Fruit fly (Drosophila melanogaster) whole organism, embryonic: ENCODE measurements around the gene CG8563.

Source experiments
- CG31388 ChIP-seq: fragments of 200-800 bp; sonication (Bioruptor generic); optimal IDR thresholded peaks from 2 replicates; lab custom pipeline; 2016; ENCODE audit warnings: missing biosample characterization, missing genetic modification characterization
- CG8290 ChIP-seq, 3 experiments: fragments of 200-800 bp; sonication (Bioruptor generic); optimal IDR thresholded peaks; 2 replicates each; lab custom pipeline; 2016 to 2019; ENCODE audit warnings: missing biosample characterization in 3 of 3, missing genetic modification characterization in 3 of 3, mild to moderate bottlenecking in 2 of 3, moderate library complexity in 1 of 3
- Optix ChIP-seq: fragments of 200-800 bp; sonication (Bioruptor generic); IDR thresholded peaks from 3 replicates; pipeline ENCODE4 v1.3.6; 2022; ENCODE audit warnings: missing biosample characterization, missing genetic modification characterization
- cad ChIP-seq: fragments of >200 bp; optimal IDR thresholded peaks from 2 replicates; lab custom pipeline; 2017; ENCODE audit warnings: missing biosample characterization, missing genetic modification characterization
- hbn ChIP-seq: fragments of 200-800 bp; sonication (Bioruptor generic); IDR thresholded peaks from 2 replicates; pipeline ENCODE4 v1.3.6; 2022; ENCODE audit warnings: missing biosample characterization, missing genetic modification characterization; ENCODE audit not compliant: partially characterized antibody
- lmd ChIP-seq: fragments of 200-800 bp; sonication (Bioruptor generic); IDR thresholded peaks from 2 replicates; pipeline ENCODE4 v1.3.6; 2022; ENCODE audit warnings: missing biosample characterization, missing genetic modification characterization
- zf30C ChIP-seq: fragments of 200-800 bp; sonication (Bioruptor generic); optimal IDR thresholded peaks from 3 replicates; lab custom pipeline; 2018; ENCODE audit warnings: missing biosample characterization, mild to moderate bottlenecking, missing genetic modification characterization

- TF ChIP-seq zf30C (GFP tag; lab: Kevin White, UChicago) (no peak), Optix (GFP tag; lab: Robert Waterston, UW) (no peak), CG31388 (GFP tag; lab: Kevin White, UChicago) (no peak), lmd (GFP tag; lab: Robert Waterston, UW) (no peak), cad (GFP tag; lab: Kevin White, UChicago) (no peak), hbn (GFP tag; lab: Robert Waterston, UW) (no peak), CG8290 (GFP tag; optimal IDR thresholded peaks at IDR 0.05; lab: Kevin White, UChicago) (no peak), CG8290 (tag; optimal IDR thresholded peaks at IDR 0.05; lab: Kevin White, UChicago) (no peak)
Measured at dm6 chr3L:7422578-7422977, 32.0 kb downstream of the CG8563 start.
